Worm (Caenorhabditis elegans): Measurements from ENCODE around the gene aqp-8.

ce11 chrX:4699411-4700050, 5.2 kb downstream of the aqp-8 start, which contains the start of gene hyl-2:
- TF ChIP-seq snpc-4 (GFP tag; optimal IDR thresholded peaks at IDR 0.05): no peak
- TF ChIP-seq snpc-4 (tag; optimal IDR thresholded peaks at IDR 0.05): no peak
- TF ChIP-seq hrde-1 (tag; optimal IDR thresholded peaks at IDR 0.05; ENCODE audit: borderline replicate concordance): no peak
